Worm (Caenorhabditis elegans) whole organism, L2 larva: ENCODE results near the gene pas-6.

Experiments
- alr-1 ChIP-seq: fragments of 150-350 bp; optimal IDR thresholded peaks from 2 replicates; lab custom pipeline; 2014; ENCODE audit warnings: missing biosample characterization, missing genetic modification characterization
- aly-2 ChIP-seq: fragments of 150-350 bp; optimal IDR thresholded peaks from 2 replicates; lab custom pipeline; 2014; ENCODE audit warnings: missing biosample characterization, missing genetic modification characterization
- dmd-4 ChIP-seq: sonication (generic microtip); optimal IDR thresholded peaks from 2 replicates; lab custom pipeline; 2017; ENCODE audit warnings: missing biosample characterization, missing genetic modification characterization
- lin-13 ChIP-seq: fragments of 150-350 bp; optimal IDR thresholded peaks from 2 replicates; lab custom pipeline; 2014; ENCODE audit warnings: missing biosample characterization, missing genetic modification reagents, missing genetic modification characterization
- nhr-10 ChIP-seq: sonication (generic microtip); optimal IDR thresholded peaks from 2 replicates; lab custom pipeline; 2017; ENCODE audit warnings: missing biosample characterization, missing genetic modification characterization
- nhr-237 ChIP-seq: fragments of 150-350 bp; optimal IDR thresholded peaks from 2 replicates; lab custom pipeline; 2014; ENCODE audit warnings: missing biosample characterization, missing genetic modification characterization
- nhr-25 ChIP-seq: fragments of 150-350 bp; sonication (generic microtip); optimal IDR thresholded peaks from 3 replicates; lab custom pipeline; 2014; ENCODE audit warnings: missing biosample characterization, missing genetic modification characterization
- skn-1 ChIP-seq: sonication (generic microtip); optimal IDR thresholded peaks from 2 replicates; lab custom pipeline; 2017; ENCODE audit warnings: missing biosample characterization, missing genetic modification characterization
- unc-62 ChIP-seq: fragments of 150-350 bp; optimal IDR thresholded peaks from 2 replicates; lab custom pipeline; 2014; ENCODE audit warnings: missing biosample characterization, missing genetic modification reagents, missing genetic modification characterization

DNA sequence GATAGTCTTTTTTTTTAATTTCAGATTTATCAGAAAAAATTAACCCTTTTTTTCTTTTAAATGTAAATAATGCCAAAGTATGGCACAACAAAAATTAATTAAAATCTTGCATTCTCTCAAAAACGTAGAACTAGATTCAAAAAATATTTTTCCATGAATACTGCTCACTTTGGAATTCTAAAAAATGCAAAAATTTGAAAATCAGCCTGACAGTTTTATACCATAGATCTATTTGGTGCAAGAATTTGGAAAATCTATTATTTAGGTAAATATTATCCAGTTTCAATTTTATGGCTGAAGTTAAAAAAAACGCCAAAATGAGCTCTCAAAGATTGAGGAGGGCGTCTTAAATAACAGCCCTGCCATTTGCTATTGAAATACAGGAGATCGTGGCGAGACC lies 4.5 kb downstream of the pas-6 start:
- TF ChIP-seq dmd-4 (tag; lab: Kevin White, UChicago) (no peak), nhr-10 (tag; lab: Kevin White, UChicago) (no peak), lin-13 (GFP tag; lab: Kevin White, UChicago) (no peak), skn-1 (tag; lab: Kevin White, UChicago) (no peak), unc-62 (GFP tag; lab: Kevin White, UChicago) (no peak), aly-2 (no peak), nhr-25 (tag; lab: Kevin White, UChicago) (no peak), nhr-237 (tag; lab: Kevin White, UChicago) (no peak), alr-1 (no peak)
